Fruit fly (Drosophila melanogaster) Kc167 (cell line): ENCODE measurements around the gene CG2336.

ENCODE experiments used
- h ChIP-seq: fragments of >200 bp; optimal IDR thresholded peaks from 3 replicates; lab custom pipeline; 2018; ENCODE audit warnings: missing external identifiers
- insv ChIP-seq: fragments of >200 bp; optimal IDR thresholded peaks from 3 replicates; lab custom pipeline; 2018; ENCODE audit warnings: missing external identifiers
- psq ChIP-seq: fragments of >200 bp; optimal IDR thresholded peaks from 2 replicates; lab custom pipeline; 2017; ENCODE audit warnings: missing external identifiers

dm6 chr3R:6534059-6534458 is 46.5 kb upstream of the CG2336 start:
- TF ChIP-seq insv (lab: Kevin White, UChicago) (no peak), h (lab: Kevin White, UChicago) (no peak), psq (lab: Kevin White, UChicago) (no peak)
